Worm (Caenorhabditis elegans): ENCODE measurements around the gene T23B12.5.

ce11 chrV:8445636-8446035 is 2.2 kb downstream of the T23B12.5 start:
- TF ChIP-seq him-1 (tag; optimal IDR thresholded peaks at IDR 0.05) (no peak), W03F9.2 (tag; optimal IDR thresholded peaks at IDR 0.05) (no peak), dao-5 (tag; optimal IDR thresholded peaks at IDR 0.05) (no peak)
